Worm (Caenorhabditis elegans) whole organism, L3 larva: Measurements from ENCODE around the gene raga-1.

Experiments used
- ama-1 ChIP-seq: fragments of 150-350 bp; optimal IDR thresholded peaks from 2 replicates; lab custom pipeline; 2018
- fos-1 ChIP-seq: fragments of 150-350 bp; optimal IDR thresholded peaks from 2 replicates; lab custom pipeline; 2014; ENCODE audit warnings: missing biosample characterization, missing genetic modification characterization
- mml-1 ChIP-seq: fragments of 150-350 bp; sonication (generic microtip); optimal IDR thresholded peaks from 3 replicates; lab custom pipeline; 2014; ENCODE audit warnings: missing biosample characterization, missing genetic modification characterization

ce11 chrII:11347878-11348556 lies 46.9 kb downstream of the raga-1 start, which contains the start of the genes B0491.6 and pigm-1:
- no peak for TF ChIP-seq fos-1 (tag; lab: Kevin White, UChicago)
- no peak for TF ChIP-seq ama-1
- TF ChIP-seq mml-1 (tag; lab: Kevin White, UChicago), result no peak
